Worm (Caenorhabditis elegans) whole organism, dauer: ENCODE data around the gene cca-1.

ENCODE experiments used
- unc-62 ChIP-seq: sonication (generic microtip); optimal IDR thresholded peaks from 2 replicates; lab custom pipeline; 2017; ENCODE audit warnings: missing biosample characterization, missing genetic modification reagents, missing genetic modification characterization

Gene cca-1

DNA sequence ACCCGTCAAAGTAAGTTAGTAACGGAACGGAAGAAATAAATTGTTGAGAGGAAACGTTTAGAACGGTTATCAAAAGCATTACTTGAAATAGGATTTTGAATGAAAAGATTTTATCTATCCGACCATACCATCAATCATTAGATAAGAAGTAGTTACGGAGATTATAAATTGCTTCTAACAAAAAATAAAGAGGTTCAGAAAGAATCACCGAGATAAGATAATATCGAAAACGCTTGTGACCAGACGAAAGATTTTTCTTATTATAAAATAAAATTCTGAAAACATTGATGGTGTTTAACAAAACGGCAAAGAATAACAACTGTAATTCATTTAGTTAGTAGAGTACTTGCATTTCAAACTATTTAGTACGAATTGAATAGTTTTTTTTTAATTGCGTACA lies 5.1 kb upstream of the cca-1 start, which contains the start of gene C39D10.8:
Gene C39D10.8 (minus strand): TSS at position 101 of the 400 bp plus-strand sequence.
- TF ChIP-seq unc-62 (GFP tag; lab: Kevin White, UChicago), result no peak

- no peak for TF ChIP-seq unc-62 (GFP tag; lab: Kevin White, UChicago)
Observed at ce11 chrX:7873350-7873749, 2.4 kb downstream of the cca-1 start.

DNA sequence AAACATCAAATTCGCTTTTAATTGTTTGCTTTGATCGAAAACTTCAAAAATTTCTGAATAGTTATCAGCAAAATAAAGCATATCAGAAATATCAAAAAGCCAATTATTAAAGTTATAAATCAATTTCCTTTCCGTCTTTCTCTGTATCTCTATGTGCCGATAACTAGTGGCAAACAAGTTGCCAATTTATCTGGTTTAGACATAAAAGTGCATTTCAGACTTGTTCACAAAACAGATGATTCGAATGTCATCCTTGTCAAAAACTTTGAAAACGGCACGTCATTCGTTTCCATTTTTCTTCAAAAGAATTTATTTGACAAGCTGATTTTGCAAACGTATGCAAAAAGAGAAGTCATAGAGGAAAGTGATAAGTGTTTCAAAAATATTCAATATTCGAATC lies 8.4 kb downstream of the cca-1 start:
- no peak for TF ChIP-seq unc-62 (GFP tag; lab: Kevin White, UChicago)

DNA sequence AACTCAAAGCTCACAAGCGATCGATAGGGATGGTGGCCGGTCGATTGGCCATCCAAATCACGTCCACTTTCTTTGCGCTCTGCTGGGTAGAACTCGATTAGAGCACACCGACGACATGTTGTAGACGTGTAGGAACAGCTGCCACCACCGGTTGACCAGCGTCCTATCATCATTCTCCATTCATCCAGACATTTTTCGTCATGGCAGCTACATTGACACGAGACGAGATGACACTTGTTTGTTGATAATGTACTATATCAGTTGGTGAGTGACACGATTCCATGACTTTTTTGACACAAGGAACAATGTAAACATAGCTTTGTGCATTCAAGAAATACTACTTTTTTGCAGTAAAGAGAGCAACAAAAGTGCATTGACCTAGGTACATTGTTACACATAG lies 9.3 kb downstream of the cca-1 start:
- TF ChIP-seq unc-62 (GFP tag; lab: Kevin White, UChicago), result no peak

DNA sequence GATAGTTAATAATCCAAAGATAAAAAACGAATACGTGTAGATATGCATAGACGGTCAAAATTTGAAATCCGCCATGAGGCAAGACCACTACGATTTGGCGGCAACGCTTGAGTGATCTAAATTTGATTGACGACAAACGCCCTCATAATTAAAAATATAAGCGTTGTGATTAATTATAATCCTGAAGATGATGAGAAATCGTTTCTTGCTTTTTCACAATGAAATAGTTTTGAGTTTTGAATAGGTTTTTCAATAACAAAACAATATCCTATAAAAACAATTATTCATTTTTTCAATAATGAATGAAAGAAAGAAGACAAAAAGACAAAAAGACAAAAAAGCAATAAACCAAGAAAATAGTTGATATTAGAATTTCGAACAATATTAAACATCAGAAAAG lies 28.3 kb downstream of the cca-1 start, which contains the start of gene C54D2.6:
Gene C54D2.6 (minus strand): TSS at position 101 of the 400 bp plus-strand sequence.
- TF ChIP-seq unc-62 (GFP tag; lab: Kevin White, UChicago), result no peak

- TF ChIP-seq unc-62 (GFP tag; lab: Kevin White, UChicago), result no peak
Observed at ce11 chrX:7842241-7842640, 33.5 kb downstream of the cca-1 start, which contains the start of gene idpp-11. TSS of gene idpp-11 (plus strand) at chrX:7842541.

ce11 chrX:7839989-7840388 lies 35.8 kb downstream of the cca-1 start:
- no peak for TF ChIP-seq unc-62 (GFP tag; lab: Kevin White, UChicago)

DNA sequence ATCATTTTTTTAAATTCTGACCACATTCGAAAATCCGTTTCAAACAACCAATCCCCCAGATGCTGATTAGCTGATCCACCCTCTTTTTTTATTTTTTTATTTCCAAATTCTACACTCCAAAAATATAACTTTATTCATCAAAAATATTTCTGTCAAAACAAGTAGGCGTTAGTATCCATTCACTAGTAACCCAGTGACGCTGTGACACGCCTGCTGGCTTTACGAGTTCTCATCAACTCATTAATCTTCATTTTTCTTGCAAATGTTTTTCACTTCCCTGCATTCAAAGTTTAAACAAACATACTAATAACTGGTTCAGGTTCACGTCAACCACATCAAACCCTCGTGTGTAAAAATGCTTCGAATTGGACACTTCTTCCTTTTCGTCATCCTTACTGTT lies 37.2 kb downstream of the cca-1 start, which contains the start of gene nlp-101:
Gene nlp-101 (plus strand): TSS at position 301 of the 400 bp plus-strand sequence.
- TF ChIP-seq unc-62 (GFP tag; lab: Kevin White, UChicago), result no peak

DNA sequence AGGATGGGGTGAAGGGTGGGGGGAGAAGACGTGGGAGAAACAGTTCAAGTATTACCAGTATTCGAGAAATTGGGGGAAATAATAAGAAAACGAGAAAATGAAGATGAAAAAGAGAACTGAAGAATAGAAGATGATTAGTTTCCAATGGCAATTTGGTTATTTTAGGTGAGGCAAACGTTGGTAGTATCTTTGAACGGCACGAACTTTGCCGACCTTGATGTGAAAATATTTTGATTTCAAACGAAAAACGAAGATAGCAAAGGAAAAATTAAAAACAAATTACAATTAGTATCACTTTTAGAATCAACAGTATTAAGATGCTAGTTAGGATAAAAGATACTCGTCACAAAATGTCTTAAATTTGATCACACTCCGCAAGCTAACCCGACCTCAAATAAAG lies 41.6 kb downstream of the cca-1 start, which contains the start of gene sul-3:
Gene sul-3 (minus strand): TSS at position 101 of the 400 bp plus-strand sequence.
- TF ChIP-seq unc-62 (GFP tag; lab: Kevin White, UChicago), result no peak

- TF ChIP-seq unc-62 (GFP tag; lab: Kevin White, UChicago), result no peak
Observed at ce11 chrX:7827989-7828388, 47.8 kb downstream of the cca-1 start.

- TF ChIP-seq unc-62 (GFP tag; lab: Kevin White, UChicago), result no peak
Observed at ce11 chrX:7826590-7827260, 49.0 kb downstream of the cca-1 start.

- TF ChIP-seq unc-62 (GFP tag; lab: Kevin White, UChicago), result no peak
Observed at ce11 chrX:7825707-7826106, 50.0 kb downstream of the cca-1 start.

- TF ChIP-seq unc-62 (GFP tag; lab: Kevin White, UChicago), result no peak
Observed at ce11 chrX:7823108-7823704, 52.5 kb downstream of the cca-1 start, which contains the start of gene eef-1A.2. TSS of gene eef-1A.2 (plus strand) at chrX:7823654.

ce11 chrX:7817555-7817954 lies 58.2 kb downstream of the cca-1 start:
- TF ChIP-seq unc-62 (GFP tag; lab: Kevin White, UChicago), result no peak

- no peak for TF ChIP-seq unc-62 (GFP tag; lab: Kevin White, UChicago)
Observed at ce11 chrX:7816434-7816974, 59.2 kb downstream of the cca-1 start, which contains the start of the genes sek-1 and R03G5.6. TSS of gene sek-1 (plus strand) at chrX:7816734. TSS of gene R03G5.6 (minus strand) at chrX:7816924.

- no peak for TF ChIP-seq unc-62 (GFP tag; lab: Kevin White, UChicago)
Observed at ce11 chrX:7815230-7815629, 60.5 kb downstream of the cca-1 start.
